Fruit fly (Drosophila melanogaster): Measurements from ENCODE around the gene CG4456.

The CG4456 gene

DNA sequence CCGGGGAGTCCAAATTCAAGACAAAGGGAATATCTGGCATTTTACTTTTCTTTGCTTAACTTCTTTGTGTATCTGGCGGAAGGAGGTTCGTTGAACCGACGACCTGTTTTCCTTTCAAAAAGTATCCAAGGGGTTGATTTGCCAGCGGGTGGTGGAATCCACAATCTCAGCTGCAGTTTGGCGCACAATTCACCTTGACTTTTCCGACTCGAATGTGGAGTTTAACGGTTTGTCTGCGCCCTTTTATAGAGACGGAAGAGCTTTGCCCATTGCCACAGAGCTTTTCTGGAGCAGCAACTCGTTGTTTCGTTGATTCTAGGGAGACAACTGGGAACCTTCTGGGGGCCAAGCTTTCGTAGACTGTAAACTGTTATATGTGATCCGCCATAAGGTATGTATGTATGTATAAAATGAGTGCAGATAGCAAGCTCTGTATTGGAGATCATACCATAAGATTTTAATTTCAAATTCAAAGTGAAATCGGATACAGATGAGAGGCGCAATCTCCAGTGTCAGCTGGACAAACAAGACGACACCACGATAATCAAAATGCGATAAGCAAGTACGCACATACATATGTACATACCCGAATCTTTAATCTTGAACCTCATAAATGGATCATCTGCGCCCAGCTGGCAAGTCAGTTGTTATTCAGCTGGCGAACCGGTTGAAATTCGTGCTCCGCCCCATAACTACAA, at the start of gene CG4456, which contains the start of the genes Hsp67Bc and Hsp22:
TSS of gene CG4456 (plus strand) at position 445 of the 698 bp plus-strand sequence.
TSS of gene Hsp67Bc (minus strand) at position 220 of the 698 bp plus-strand sequence.
TSS of gene Hsp22 (plus strand) at position 654 of the 698 bp plus-strand sequence.
- TF ChIP-seq bab1 (GFP tag; optimal IDR thresholded peaks at IDR 0.05) (no peak), cic (GFP tag; optimal IDR thresholded peaks at IDR 0.05) (peak; percentile 39), CG5204 (GFP tag; optimal IDR thresholded peaks at IDR 0.05) (no peak), pad (GFP tag; optimal IDR thresholded peaks at IDR 0.05) (no peak), Clk (GFP tag; optimal IDR thresholded peaks at IDR 0.05) (no peak), CG12768 (GFP tag; optimal IDR thresholded peaks at IDR 0.05) (peak; percentile 33), Crg-1 (GFP tag; optimal IDR thresholded peaks at IDR 0.05) (no peak), tj (GFP tag; optimal IDR thresholded peaks at IDR 0.05) (no peak), Mnt (GFP tag; optimal IDR thresholded peaks at IDR 0.05) (no peak), ovo (GFP tag; optimal IDR thresholded peaks at IDR 0.05) (peak; percentile 19), Hr96 (GFP tag; optimal IDR thresholded peaks at IDR 0.05) (no peak), CG33017 (tag; optimal IDR thresholded peaks at IDR 0.05) (no peak)

- TF ChIP-seq CG12768 (GFP tag; optimal IDR thresholded peaks at IDR 0.05) (no peak), Crg-1 (GFP tag; optimal IDR thresholded peaks at IDR 0.05) (no peak), bab1 (GFP tag; optimal IDR thresholded peaks at IDR 0.05) (no peak), CG5204 (GFP tag; optimal IDR thresholded peaks at IDR 0.05) (peak; percentile 23), CG33017 (tag; optimal IDR thresholded peaks at IDR 0.05) (no peak), kay (GFP tag; ENCODE audit: borderline replicate concordance) (peak; percentile 83), CG11617 (GFP tag; optimal IDR thresholded peaks at IDR 0.05) (no peak), toe (GFP tag; optimal IDR thresholded peaks at IDR 0.05) (peak; percentile 34), CG7101 (tag; optimal IDR thresholded peaks at IDR 0.05) (peak; percentile 29), CG1620 (GFP tag; optimal IDR thresholded peaks at IDR 0.05) (peak; percentile 12), Mnt (GFP tag; optimal IDR thresholded peaks at IDR 0.05) (peak; percentile 3), cic (GFP tag; optimal IDR thresholded peaks at IDR 0.05) (peak; percentile 47), pad (GFP tag; optimal IDR thresholded peaks at IDR 0.05) (no peak)
Observed at dm6 chr3L:9333745-9334382, 38.7 kb upstream of the CG4456 start, which contains the start of gene PGRP-LA. Gene PGRP-LA, plus strand, starts transcription at chr3L:9334332.

DNA sequence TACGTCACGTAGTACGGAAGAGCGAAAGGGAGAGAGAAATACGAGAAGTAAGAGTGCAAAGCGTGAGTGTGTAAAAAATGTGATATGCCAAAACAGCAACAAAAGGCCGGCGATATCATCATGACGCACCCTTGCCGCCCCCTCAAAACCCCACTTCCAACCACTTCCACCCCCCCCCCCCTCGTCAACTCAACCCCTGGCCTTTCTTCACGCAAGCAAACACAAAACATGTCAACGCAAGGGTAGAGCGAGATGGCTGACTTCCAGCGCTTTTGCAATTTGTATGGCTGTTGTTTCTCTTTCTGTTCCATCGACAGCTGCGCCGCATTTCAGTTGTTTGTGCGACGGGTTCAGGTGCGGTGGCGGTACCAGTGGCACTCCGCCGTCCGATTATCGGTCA, 36.8 kb upstream of the CG4456 start:
- peak; percentile 11 for TF ChIP-seq Mnt (GFP tag; optimal IDR thresholded peaks at IDR 0.05)
- TF ChIP-seq CG11617 (GFP tag; optimal IDR thresholded peaks at IDR 0.05), result peak; percentile 5
- peak; percentile 1 for TF ChIP-seq CG7101 (tag; optimal IDR thresholded peaks at IDR 0.05)
- TF ChIP-seq CG7045 (GFP tag; optimal IDR thresholded peaks at IDR 0.05), result peak; percentile 32
- TF ChIP-seq bab1 (GFP tag; optimal IDR thresholded peaks at IDR 0.05), result no peak
- peak; percentile 6 for TF ChIP-seq Clk (GFP tag; optimal IDR thresholded peaks at IDR 0.05)
- peak; percentile 38 for TF ChIP-seq CG33017 (tag; optimal IDR thresholded peaks at IDR 0.05)
- TF ChIP-seq cic (GFP tag; optimal IDR thresholded peaks at IDR 0.05), result peak; percentile 98
- TF ChIP-seq pad (GFP tag; optimal IDR thresholded peaks at IDR 0.05), result peak; percentile 59
- no peak for TF ChIP-seq CG14711 (tag; optimal IDR thresholded peaks at IDR 0.05)
- peak; percentile 85 for TF ChIP-seq kay (GFP tag; ENCODE audit: borderline replicate concordance)
- TF ChIP-seq CG5204 (GFP tag; optimal IDR thresholded peaks at IDR 0.05), result no peak
- TF ChIP-seq toe (GFP tag; optimal IDR thresholded peaks at IDR 0.05), result no peak
- TF ChIP-seq Hr96 (GFP tag; optimal IDR thresholded peaks at IDR 0.05), result no peak
- peak; percentile 90 for TF ChIP-seq CG12768 (GFP tag; optimal IDR thresholded peaks at IDR 0.05)
- TF ChIP-seq CG1620 (GFP tag; optimal IDR thresholded peaks at IDR 0.05), result no peak
- peak in 1 of 2 experiments; percentile 52 for TF ChIP-seq cnc (optimal IDR thresholded peaks at IDR 0.05)
- TF ChIP-seq tj (GFP tag; optimal IDR thresholded peaks at IDR 0.05), result peak; percentile 7
- no peak for TF ChIP-seq Crg-1 (GFP tag; optimal IDR thresholded peaks at IDR 0.05)
- peak; percentile 41 for TF ChIP-seq ovo (GFP tag; optimal IDR thresholded peaks at IDR 0.05)

dm6 chr3L:9337942-9338468, 34.5 kb upstream of the CG4456 start:
- TF ChIP-seq kay (GFP tag; ENCODE audit: borderline replicate concordance), result no peak
- no peak for TF ChIP-seq CG12768 (GFP tag; optimal IDR thresholded peaks at IDR 0.05)
- TF ChIP-seq CG7101 (tag; optimal IDR thresholded peaks at IDR 0.05), result no peak
- TF ChIP-seq cic (GFP tag; optimal IDR thresholded peaks at IDR 0.05), result peak; percentile 51

dm6 chr3L:9338510-9338909, 34.0 kb upstream of the CG4456 start, which contains the start of gene PGRP-LC:
Gene PGRP-LC, plus strand, starts transcription at chr3L:9338810.
- TF ChIP-seq CG33017 (tag; optimal IDR thresholded peaks at IDR 0.05) (no peak), tj (GFP tag; optimal IDR thresholded peaks at IDR 0.05) (no peak), CG7101 (tag; optimal IDR thresholded peaks at IDR 0.05) (no peak), bab1 (GFP tag; optimal IDR thresholded peaks at IDR 0.05) (no peak), kay (GFP tag; ENCODE audit: borderline replicate concordance) (no peak), ovo (GFP tag; optimal IDR thresholded peaks at IDR 0.05) (no peak), CG7045 (GFP tag; optimal IDR thresholded peaks at IDR 0.05) (no peak)

DNA sequence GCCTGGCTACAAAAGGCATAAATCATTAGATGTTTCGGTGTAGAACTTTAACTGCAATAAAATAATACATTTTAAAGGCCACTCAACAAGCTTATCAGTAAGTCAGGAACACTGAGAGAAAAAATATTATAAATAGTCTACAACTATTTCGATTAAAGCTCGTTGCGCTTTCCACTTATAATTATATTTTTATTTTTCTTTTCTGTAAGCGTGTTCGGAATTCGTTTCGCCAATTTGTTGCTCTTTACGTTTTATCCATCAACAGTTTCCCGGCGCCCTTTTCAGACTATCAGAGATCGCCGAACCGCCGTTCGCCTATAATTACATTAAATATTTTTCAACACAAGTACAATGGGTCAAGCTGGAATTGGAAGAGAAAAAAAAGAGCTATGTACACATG, 33.5 kb upstream of the CG4456 start:
- no peak for TF ChIP-seq CG12768 (GFP tag; optimal IDR thresholded peaks at IDR 0.05)
- TF ChIP-seq CG5204 (GFP tag; optimal IDR thresholded peaks at IDR 0.05), result peak; percentile 15
- TF ChIP-seq kay (GFP tag; ENCODE audit: borderline replicate concordance), result peak; percentile 77
- TF ChIP-seq CG33017 (tag; optimal IDR thresholded peaks at IDR 0.05), result peak; percentile 5

Data from whole organism, adult.